Worm (Caenorhabditis elegans): ENCODE measurements around the gene dct-12.

Gene dct-12

ce11 chrII:12385815-12386214 lies 46.4 kb downstream of the dct-12 start:
- TF ChIP-seq scrt-1 (GFP tag; IDR thresholded peaks at IDR 0.05) (no peak), F13C5.2 (tag; optimal IDR thresholded peaks at IDR 0.05) (no peak), aly-1 (tag; optimal IDR thresholded peaks at IDR 0.05) (no peak), ceh-13 (GFP tag; optimal IDR thresholded peaks at IDR 0.05) (no peak), tra-4 (tag; optimal IDR thresholded peaks at IDR 0.05) (no peak), sea-1 (GFP tag; conservative IDR thresholded peaks at IDR 0.05) (no peak), pes-1 (GFP tag; IDR thresholded peaks at IDR 0.05) (no peak), tbx-37 (GFP tag; conservative IDR thresholded peaks at IDR 0.05) (no peak), hmbx-1 (tag; optimal IDR thresholded peaks at IDR 0.05) (no peak), hnd-1 (tag; optimal IDR thresholded peaks at IDR 0.05) (no peak), tbx-11 (GFP tag; IDR thresholded peaks at IDR 0.05) (no peak), ets-7 (tag; optimal IDR thresholded peaks at IDR 0.05) (no peak), flt-1 (GFP tag; IDR thresholded peaks at IDR 0.05) (no peak), ceh-36 (tag; optimal IDR thresholded peaks at IDR 0.05) (no peak), hmg-4 (GFP tag; optimal IDR thresholded peaks at IDR 0.05) (no peak), ama-1 (optimal IDR thresholded peaks at IDR 0.05) (no peak), B0310.2 (tag; optimal IDR thresholded peaks at IDR 0.05) (no peak)

ce11 chrII:12382625-12383562 lies 49.4 kb downstream of the dct-12 start, which contains the start of gene btb-14:
Gene btb-14, plus strand, starts transcription at chrII:12383463.
- TF ChIP-seq F13C5.2 (tag; optimal IDR thresholded peaks at IDR 0.05) (no peak), flt-1 (GFP tag; IDR thresholded peaks at IDR 0.05) (no peak), tra-4 (tag; optimal IDR thresholded peaks at IDR 0.05) (no peak), pes-1 (GFP tag; IDR thresholded peaks at IDR 0.05) (no peak), tbx-11 (GFP tag; IDR thresholded peaks at IDR 0.05) (no peak), ama-1 (optimal IDR thresholded peaks at IDR 0.05) (no peak), B0310.2 (tag; optimal IDR thresholded peaks at IDR 0.05) (no peak), ets-7 (tag; optimal IDR thresholded peaks at IDR 0.05) (no peak), hmbx-1 (tag; optimal IDR thresholded peaks at IDR 0.05) (no peak), tbx-37 (GFP tag; conservative IDR thresholded peaks at IDR 0.05) (no peak), ceh-36 (tag; optimal IDR thresholded peaks at IDR 0.05) (no peak), sea-1 (GFP tag; conservative IDR thresholded peaks at IDR 0.05) (no peak), hnd-1 (tag; optimal IDR thresholded peaks at IDR 0.05) (no peak), scrt-1 (GFP tag; IDR thresholded peaks at IDR 0.05) (no peak)

ce11 chrII:12380888-12381287 lies 51.4 kb downstream of the dct-12 start:
- TF ChIP-seq ama-1 (optimal IDR thresholded peaks at IDR 0.05) (no peak), aly-1 (tag; optimal IDR thresholded peaks at IDR 0.05) (no peak), tbx-11 (GFP tag; IDR thresholded peaks at IDR 0.05) (no peak), ceh-36 (tag; optimal IDR thresholded peaks at IDR 0.05) (peak; percentile 76), ceh-13 (GFP tag; optimal IDR thresholded peaks at IDR 0.05) (no peak), sea-1 (GFP tag; conservative IDR thresholded peaks at IDR 0.05) (no peak)
